Worm (Caenorhabditis elegans) whole organism, L4 larva: ENCODE data around the gene mxl-2.

ENCODE experiments used
- D1046.2 ChIP-seq: fragments of 200-800 bp; sonication (Bioruptor generic); IDR thresholded peaks from 2 replicates; pipeline ENCODE4 v1.3.6; 2022; ENCODE audit warnings: missing genetic modification characterization, missing compliant biosample characterization
- F49E8.2 ChIP-seq: sonication (generic microtip); optimal IDR thresholded peaks from 2 replicates; lab custom pipeline; 2016; ENCODE audit warnings: missing compliant biosample characterization, mild to moderate bottlenecking, missing genetic modification characterization, borderline replicate concordance
- ceh-44 ChIP-seq: fragments of 200-800 bp; sonication (Bioruptor generic); IDR thresholded peaks from 2 replicates; pipeline ENCODE4 v1.3.6; 2022; ENCODE audit warnings: missing genetic modification reagents, missing genetic modification characterization, missing compliant biosample characterization
- dmd-9 ChIP-seq: fragments of 200-800 bp; sonication (Bioruptor generic); IDR thresholded peaks from 2 replicates; pipeline ENCODE4 v1.3.6; 2022; ENCODE audit warnings: missing genetic modification reagents, missing genetic modification characterization, missing compliant biosample characterization
- mes-2 ChIP-seq: sonication (generic microtip); optimal IDR thresholded peaks from 2 replicates; lab custom pipeline; 2016; ENCODE audit warnings: missing genotype, mild to moderate bottlenecking, missing genetic modification characterization, missing compliant biosample characterization; ENCODE audit not compliant: poor library complexity, severe bottlenecking
- nhr-76 ChIP-seq: fragments of 150-350 bp; optimal IDR thresholded peaks from 2 replicates; lab custom pipeline; 2014; ENCODE audit warnings: missing biosample characterization, missing genetic modification characterization
- nhr-77 ChIP-seq: fragments of 150-350 bp; optimal IDR thresholded peaks from 2 replicates; lab custom pipeline; 2014; ENCODE audit warnings: missing biosample characterization, missing genetic modification characterization
- pha-4 ChIP-seq, 2 experiments: fragments of 150-350 bp in 1 of 2; fragments of 200-800 bp in 1 of 2; sonication (Bioruptor generic) in 1 of 2; IDR thresholded peaks in 1 of 2; optimal IDR thresholded peaks in 1 of 2; 2 replicates each; pipeline versions ENCODE4 v1.3.6 to Lab custom; 2014 to 2022; ENCODE audit warnings: missing genetic modification characterization in 2 of 2, missing genetic modification reagents in 2 of 2, missing biosample characterization in 1 of 2, missing compliant biosample characterization in 1 of 2
- zag-1 ChIP-seq: fragments of 150-350 bp; optimal IDR thresholded peaks from 2 replicates; lab custom pipeline; 2014; ENCODE audit warnings: missing biosample characterization, missing genetic modification characterization

DNA sequence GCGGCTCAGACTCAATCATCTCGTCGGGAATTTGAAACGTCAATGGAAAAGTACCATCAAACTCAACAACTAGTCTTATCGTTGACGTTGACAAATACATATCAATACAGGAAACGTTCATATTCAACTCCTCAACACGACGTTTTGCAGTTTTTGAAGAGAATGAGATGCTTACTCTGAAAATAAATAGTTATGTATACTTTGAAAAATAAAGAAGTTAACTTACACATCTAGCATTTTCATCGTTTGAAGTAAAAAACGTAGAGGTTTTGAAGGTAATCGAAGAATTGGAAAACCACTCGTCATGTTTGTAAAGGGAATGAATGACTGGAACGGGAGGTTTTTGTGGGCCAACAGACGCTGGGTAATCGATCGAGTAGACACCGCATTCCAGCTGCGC lies 47.0 kb downstream of the mxl-2 start, which contains the start of gene fbxb-81:
- no peak for TF ChIP-seq mes-2 (tag; lab: Kevin White, UChicago)
- no peak for TF ChIP-seq F49E8.2
- no peak for TF ChIP-seq zag-1
- no peak for TF ChIP-seq nhr-77 (tag; lab: Kevin White, UChicago)
- no peak for TF ChIP-seq D1046.2 (GFP tag; lab: Robert Waterston, UW)
- no peak for TF ChIP-seq nhr-76 (tag; lab: Kevin White, UChicago)
- TF ChIP-seq pha-4 (GFP tag; IDR thresholded peaks at IDR 0.05; lab: Robert Waterston, UW) = no peak
- TF ChIP-seq pha-4 (tag; optimal IDR thresholded peaks at IDR 0.05; lab: Kevin White, UChicago) = no peak
- no peak for TF ChIP-seq dmd-9 (GFP tag; lab: Robert Waterston, UW)
- no peak for TF ChIP-seq ceh-44 (GFP tag; lab: Robert Waterston, UW)
